Fruit fly (Drosophila melanogaster) whole organism, wandering third instar larva: ENCODE results near the gene CCT4.

Experiments
- Abd-B ChIP-seq: fragments of >200 bp; optimal IDR thresholded peaks from 2 replicates; lab custom pipeline; 2017; ENCODE audit warnings: missing biosample characterization, missing genetic modification characterization
- CG32264 ChIP-seq: fragments of 200-800 bp; sonication (Bioruptor generic); optimal IDR thresholded peaks from 2 replicates; lab custom pipeline; 2016; ENCODE audit warnings: missing biosample characterization, missing genetic modification characterization
- CG9705 ChIP-seq: fragments of 200-800 bp; sonication (Bioruptor generic); optimal IDR thresholded peaks from 2 replicates; lab custom pipeline; 2018; ENCODE audit warnings: missing biosample characterization, mild to moderate bottlenecking, missing genetic modification characterization
- CrebA ChIP-seq: fragments of 200-800 bp; sonication (Bioruptor generic); optimal IDR thresholded peaks from 2 replicates; lab custom pipeline; 2016; ENCODE audit warnings: missing biosample characterization, mild to moderate bottlenecking, missing genetic modification characterization, borderline replicate concordance
- Dfd ChIP-seq: fragments of >200 bp; optimal IDR thresholded peaks from 2 replicates; lab custom pipeline; 2017; ENCODE audit warnings: missing biosample characterization, missing genetic modification characterization
- Dif ChIP-seq: fragments of 200-275, 200-300 bp; sonication (Bioruptor generic); optimal IDR thresholded peaks from 2 replicates; lab custom pipeline; 2018; ENCODE audit warnings: missing biosample characterization, missing genetic modification characterization; ENCODE audit not compliant: partially characterized antibody
- GATAd ChIP-seq: sonication (Bioruptor generic); optimal IDR thresholded peaks from 2 replicates; lab custom pipeline; 2016; ENCODE audit warnings: missing biosample characterization, missing genetic modification characterization
- HLH106 ChIP-seq: fragments of 200-800 bp; optimal IDR thresholded peaks from 3 replicates; lab custom pipeline; 2019; ENCODE audit warnings: missing biosample characterization, mild to moderate bottlenecking, missing genetic modification characterization, moderate library complexity
- Hr78 ChIP-seq: fragments of >200 bp; optimal IDR thresholded peaks from 2 replicates; lab custom pipeline; 2017; ENCODE audit warnings: missing biosample characterization, missing genetic modification characterization
- Hr83 ChIP-seq: fragments of 200-300 bp; sonication (Bioruptor generic); optimal IDR thresholded peaks from 2 replicates; lab custom pipeline; 2016; ENCODE audit warnings: missing biosample characterization, mild to moderate bottlenecking, missing genetic modification characterization, moderate library complexity; ENCODE audit not compliant: poor library complexity, severe bottlenecking
- Myc ChIP-seq: fragments of >200 bp; optimal IDR thresholded peaks from 2 replicates; lab custom pipeline; 2017
- N ChIP-seq: fragments of >200 bp; optimal IDR thresholded peaks from 2 replicates; lab custom pipeline; 2018; ENCODE audit warnings: missing biosample characterization, missing external identifiers, missing genetic modification characterization
- OdsH ChIP-seq: fragments of 200-800 bp; sonication (Bioruptor generic); optimal IDR thresholded peaks from 2 replicates; lab custom pipeline; 2016; ENCODE audit warnings: missing biosample characterization, mild to moderate bottlenecking, missing genetic modification characterization
- Rel ChIP-seq, 2 experiments: fragments of 200-800 bp; sonication (Bioruptor generic) in 1 of 2; optimal IDR thresholded peaks; 2 replicates in 1 of 2; 3 replicates in 1 of 2; lab custom pipeline; 2016 to 2019; ENCODE audit warnings: mild to moderate bottlenecking in 2 of 2, missing biosample characterization in 2 of 2, missing genetic modification characterization in 2 of 2, moderate library complexity in 1 of 2
- Sp1 ChIP-seq: fragments of 200-800 bp; sonication (Bioruptor generic); optimal IDR thresholded peaks from 3 replicates; lab custom pipeline; 2019; ENCODE audit warnings: missing biosample characterization, mild to moderate bottlenecking, missing genetic modification characterization, moderate library complexity
- Vsx2 ChIP-seq: fragments of 200-300, 225-300 bp; sonication (Bioruptor generic); optimal IDR thresholded peaks from 2 replicates; lab custom pipeline; 2018; ENCODE audit warnings: missing biosample characterization, missing genetic modification characterization; ENCODE audit not compliant: partially characterized antibody
- br ChIP-seq: fragments of 200-800 bp; sonication (Bioruptor generic); optimal IDR thresholded peaks from 2 replicates; lab custom pipeline; 2016; ENCODE audit warnings: missing biosample characterization, missing genetic modification characterization
- brk ChIP-seq: fragments of 200-800 bp; sonication (Bioruptor generic); optimal IDR thresholded peaks from 2 replicates; lab custom pipeline; 2016; ENCODE audit warnings: missing biosample characterization, mild to moderate bottlenecking, missing genetic modification characterization
- dl ChIP-seq, 2 experiments: fragments of 175-275, 200-275 bp in 1 of 2; fragments of 200-275 bp in 1 of 2; sonication (Bioruptor generic); optimal IDR thresholded peaks; lab custom pipeline; 2018; ENCODE audit warnings: mild to moderate bottlenecking in 2 of 2, missing biosample characterization in 2 of 2, missing genetic modification characterization in 2 of 2, moderate library complexity in 2 of 2; ENCODE audit not compliant: partially characterized antibody in 2 of 2, insufficient read depth in 1 of 2
- dmrt93B ChIP-seq: fragments of 200-800 bp; sonication (Bioruptor generic); optimal IDR thresholded peaks from 2 replicates; lab custom pipeline; 2018; ENCODE audit warnings: missing biosample characterization, mild to moderate bottlenecking, missing genetic modification characterization
- dsf ChIP-seq: sonication (Bioruptor generic); optimal IDR thresholded peaks from 2 replicates; lab custom pipeline; 2016; ENCODE audit warnings: missing biosample characterization, missing genetic modification characterization, borderline replicate concordance
- ey ChIP-seq: fragments of 200-800 bp; sonication (Bioruptor generic); optimal IDR thresholded peaks from 2 replicates; lab custom pipeline; 2016; ENCODE audit warnings: missing biosample characterization, missing genetic modification characterization
- foxo ChIP-seq, 2 experiments: fragments of 200-800 bp; sonication (Bioruptor generic); optimal IDR thresholded peaks; 2 replicates in 1 of 2; 3 replicates in 1 of 2; lab custom pipeline; 2016 to 2017; ENCODE audit warnings: missing biosample characterization in 2 of 2, missing genetic modification characterization in 2 of 2
- fru ChIP-seq: fragments of 200-800 bp; sonication (Bioruptor generic); optimal IDR thresholded peaks from 3 replicates; lab custom pipeline; 2016; ENCODE audit warnings: missing biosample characterization, mild to moderate bottlenecking, missing genetic modification characterization
- h ChIP-seq: fragments of 200-800 bp; sonication (Bioruptor generic); optimal IDR thresholded peaks from 3 replicates; lab custom pipeline; 2016; ENCODE audit warnings: missing biosample characterization, mild to moderate bottlenecking, missing genetic modification characterization
- jim ChIP-seq: fragments of 175-275, 200-325 bp; sonication (Bioruptor generic); optimal IDR thresholded peaks from 2 replicates; lab custom pipeline; 2016; ENCODE audit warnings: missing biosample characterization, mild to moderate bottlenecking, missing genetic modification characterization
- lola ChIP-seq: fragments of >200 bp; optimal IDR thresholded peaks from 2 replicates; lab custom pipeline; 2017; ENCODE audit warnings: missing biosample characterization, missing genetic modification characterization
- psq ChIP-seq: fragments of 200-800 bp; sonication (Bioruptor generic); optimal IDR thresholded peaks from 3 replicates; lab custom pipeline; 2017; ENCODE audit warnings: missing biosample characterization, mild to moderate bottlenecking, missing genetic modification characterization, moderate library complexity
- rgr ChIP-seq: fragments of 200-800 bp; sonication (Bioruptor generic); optimal IDR thresholded peaks from 3 replicates; lab custom pipeline; 2016; ENCODE audit warnings: missing biosample characterization, mild to moderate bottlenecking, missing genetic modification characterization
- sv ChIP-seq: fragments of 200-800 bp; sonication (Bioruptor generic); optimal IDR thresholded peaks from 3 replicates; lab custom pipeline; 2016; ENCODE audit warnings: missing biosample characterization, missing genetic modification characterization
- tai ChIP-seq: sonication (Bioruptor generic); optimal IDR thresholded peaks from 2 replicates; lab custom pipeline; 2016; ENCODE audit warnings: missing biosample characterization, missing genetic modification characterization
- usp ChIP-seq: fragments of >200 bp; optimal IDR thresholded peaks from 2 replicates; lab custom pipeline; 2017; ENCODE audit warnings: missing biosample characterization, missing genetic modification characterization

The CCT4 gene

dm6 chr2L:12651040-12651439, 41.7 kb downstream of the CCT4 start:
- TF ChIP-seq CrebA (GFP tag; lab: Kevin White, UChicago) (no peak), br (GFP tag; lab: Kevin White, UChicago) (no peak)

- TF ChIP-seq HLH106 (tag; lab: Kevin White, UChicago) (peak; percentile 10), brk (no peak)
Observed at dm6 chr2L:12646256-12646655, 46.5 kb downstream of the CCT4 start, which contains the start of gene Ref2. Gene Ref2 (minus strand): TSS chr2L:12646356.

DNA sequence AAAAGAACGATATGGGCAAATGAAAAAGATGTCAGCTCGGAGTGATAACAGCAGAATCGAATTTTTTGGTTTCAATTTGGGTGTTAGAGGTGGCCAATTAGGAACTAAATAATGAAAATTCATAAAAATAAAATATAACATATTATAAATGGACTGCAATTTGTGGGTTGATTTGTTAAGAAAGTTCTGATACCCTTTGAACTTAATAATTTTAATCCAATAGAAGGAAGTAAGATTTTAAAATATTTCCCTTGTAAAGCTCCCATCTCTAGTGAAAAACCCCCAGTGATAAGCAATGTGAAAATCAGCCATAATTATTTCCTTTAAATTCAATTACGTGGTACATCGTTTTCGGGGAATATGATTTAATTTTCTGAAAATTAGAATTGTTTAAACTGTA, 48.4 kb downstream of the CCT4 start:
- TF ChIP-seq psq (GFP tag; lab: Kevin White, UChicago) (no peak), Abd-B (no peak), h (GFP tag; lab: Kevin White, UChicago) (peak; percentile 49), usp (GFP tag; lab: Kevin White, UChicago) (no peak), sv (GFP tag; lab: Kevin White, UChicago) (no peak), N (no peak), brk (peak; percentile 32), Dif (GFP tag; lab: Kevin White, UChicago) (no peak), Rel (GFP tag; optimal IDR thresholded peaks at IDR 0.05; lab: Kevin White, UChicago) (no peak), Rel (tag; optimal IDR thresholded peaks at IDR 0.05; lab: Kevin White, UChicago) (no peak), Hr83 (GFP tag; lab: Kevin White, UChicago) (no peak), tai (no peak), Hr78 (no peak), dl (GFP tag; optimal IDR thresholded peaks at IDR 0.05; lab: Kevin White, UChicago; ENCODE audit: insufficient read depth in 1 of 2, partially characterized antibody in 2 of 2) (no peak), HLH106 (tag; lab: Kevin White, UChicago) (peak; percentile 38), fru (GFP tag; lab: Kevin White, UChicago) (no peak), CG32264 (GFP tag; lab: Kevin White, UChicago) (no peak), rgr (GFP tag; lab: Kevin White, UChicago) (peak; percentile 35), lola (no peak), jim (no peak), dsf (GFP tag; lab: Kevin White, UChicago) (no peak), GATAd (GFP tag; lab: Kevin White, UChicago) (no peak), Dfd (no peak), dmrt93B (GFP tag; lab: Kevin White, UChicago) (no peak), foxo (GFP tag; optimal IDR thresholded peaks at IDR 0.05; lab: Kevin White, UChicago) (peak in 1 of 2 experiments; percentile 54), ey (GFP tag; lab: Kevin White, UChicago) (no peak), br (GFP tag; lab: Kevin White, UChicago) (no peak), Myc (lab: Kevin White, UChicago) (no peak), OdsH (GFP tag; lab: Kevin White, UChicago) (peak; percentile 54), Vsx2 (no peak), Sp1 (peak; percentile 21), CG9705 (GFP tag; lab: Kevin White, UChicago) (no peak)
- TF ChIP-seq, all 38 proteins: peak for 7

- TF ChIP-seq Rel (GFP tag; optimal IDR thresholded peaks at IDR 0.05; lab: Kevin White, UChicago) (no peak), Rel (tag; optimal IDR thresholded peaks at IDR 0.05; lab: Kevin White, UChicago) (peak; percentile 42), Sp1 (peak; percentile 24), h (GFP tag; lab: Kevin White, UChicago) (peak; percentile 62), N (no peak), OdsH (GFP tag; lab: Kevin White, UChicago) (no peak), CG9705 (GFP tag; lab: Kevin White, UChicago) (no peak)
Observed at dm6 chr2L:12641534-12641933, 51.2 kb downstream of the CCT4 start.
